Worm (Caenorhabditis elegans) whole organism, mixed stage, embryonic: ENCODE measurements around the gene clc-3.

Source experiments
- M03D4.4 ChIP-seq: sonication (generic microtip); optimal IDR thresholded peaks from 2 replicates; lab custom pipeline; 2017; ENCODE audit warnings: mild to moderate bottlenecking, missing genetic modification characterization, missing compliant biosample characterization
- bed-3 ChIP-seq: fragments of 200-800 bp; sonication (Bioruptor generic); optimal IDR thresholded peaks from 3 replicates; lab custom pipeline; 2018; ENCODE audit warnings: mild to moderate bottlenecking, missing genetic modification characterization, moderate library complexity, missing compliant biosample characterization
- blmp-1 ChIP-seq: fragments of 150-350 bp; optimal IDR thresholded peaks from 2 replicates; lab custom pipeline; 2014; ENCODE audit warnings: missing biosample characterization, missing genetic modification characterization
- ceh-39 ChIP-seq: fragments of 150-350 bp; optimal IDR thresholded peaks from 2 replicates; lab custom pipeline; 2014; ENCODE audit warnings: missing biosample characterization, missing genetic modification characterization
- ceh-43 ChIP-seq: fragments of 200-800 bp; sonication (Bioruptor generic); optimal IDR thresholded peaks from 2 replicates; lab custom pipeline; 2018; ENCODE audit warnings: mild to moderate bottlenecking, missing genetic modification characterization, moderate library complexity, missing compliant biosample characterization
- ceh-83 ChIP-seq: fragments of 200-800 bp; sonication (Bioruptor generic); optimal IDR thresholded peaks from 2 replicates; lab custom pipeline; 2018; ENCODE audit warnings: mild to moderate bottlenecking, missing genetic modification characterization, missing compliant biosample characterization
- ces-1 ChIP-seq: fragments of 150-350 bp; optimal IDR thresholded peaks from 2 replicates; lab custom pipeline; 2014; ENCODE audit warnings: missing biosample characterization, missing genetic modification reagents, missing genetic modification characterization
- cnd-1 ChIP-seq: fragments of 200-800 bp; sonication (Bioruptor generic); optimal IDR thresholded peaks from 2 replicates; lab custom pipeline; 2018; ENCODE audit warnings: mild to moderate bottlenecking, missing genetic modification characterization, missing compliant biosample characterization
- drap-1 ChIP-seq: fragments of 200-800 bp; sonication (Bioruptor generic); optimal IDR thresholded peaks from 3 replicates; lab custom pipeline; 2018; ENCODE audit warnings: mild to moderate bottlenecking, missing genetic modification characterization, missing compliant biosample characterization
- elt-1 ChIP-seq: sonication (generic microtip); optimal IDR thresholded peaks from 2 replicates; lab custom pipeline; 2017; ENCODE audit warnings: missing genetic modification characterization, mild to moderate bottlenecking, missing compliant biosample characterization, antibody characterized with exemption, moderate library complexity, borderline replicate concordance; ENCODE audit not compliant: insufficient read depth
- elt-3 ChIP-seq: fragments of 150-350 bp; optimal IDR thresholded peaks from 2 replicates; lab custom pipeline; 2014; ENCODE audit warnings: missing biosample characterization, missing genetic modification characterization
- flh-1 ChIP-seq: fragments of 200-800 bp; sonication (Bioruptor generic); optimal IDR thresholded peaks from 2 replicates; lab custom pipeline; 2018; ENCODE audit warnings: mild to moderate bottlenecking, missing genetic modification characterization, moderate library complexity, missing compliant biosample characterization
- ham-2 ChIP-seq: fragments of 200-800 bp; sonication (Bioruptor generic); optimal IDR thresholded peaks from 2 replicates; lab custom pipeline; 2018; ENCODE audit warnings: mild to moderate bottlenecking, missing genetic modification characterization, missing compliant biosample characterization
- hlh-1 ChIP-seq: fragments of 150-350 bp; optimal IDR thresholded peaks from 2 replicates; lab custom pipeline; 2014; ENCODE audit warnings: missing biosample characterization, missing genetic modification reagents, missing genetic modification characterization
- lin-13 ChIP-seq: fragments of 150-350 bp; optimal IDR thresholded peaks from 2 replicates; lab custom pipeline; 2014; ENCODE audit warnings: missing biosample characterization, missing genetic modification characterization
- lin-32 ChIP-seq: fragments of 200-800 bp; sonication (Bioruptor generic); optimal IDR thresholded peaks from 2 replicates; lab custom pipeline; 2018; ENCODE audit warnings: mild to moderate bottlenecking, missing genetic modification characterization, missing compliant biosample characterization
- lsy-2 ChIP-seq: fragments of 150-350 bp; optimal IDR thresholded peaks from 2 replicates; lab custom pipeline; 2014; ENCODE audit warnings: missing biosample characterization, missing genetic modification characterization
- mab-5 ChIP-seq: fragments of 150-350 bp; optimal IDR thresholded peaks from 2 replicates; lab custom pipeline; 2014; ENCODE audit warnings: missing biosample characterization, missing genetic modification characterization
- mep-1 ChIP-seq: fragments of 150-350 bp; optimal IDR thresholded peaks from 2 replicates; lab custom pipeline; 2017; ENCODE audit warnings: missing biosample characterization, missing genetic modification reagents, missing genetic modification characterization, inconsistent platforms
- mls-2 ChIP-seq: sonication (generic microtip); optimal IDR thresholded peaks from 2 replicates; lab custom pipeline; 2016; ENCODE audit warnings: mild to moderate bottlenecking, missing genetic modification characterization, moderate library complexity, missing compliant biosample characterization
- nhr-12 ChIP-seq: fragments of 150-350 bp; optimal IDR thresholded peaks from 2 replicates; lab custom pipeline; 2014; ENCODE audit warnings: missing biosample characterization, missing genetic modification characterization
- nhr-2 ChIP-seq: fragments of 150-350 bp; optimal IDR thresholded peaks from 2 replicates; lab custom pipeline; 2014; ENCODE audit warnings: missing biosample characterization, missing genetic modification characterization
- nhr-237 ChIP-seq: fragments of 150-350 bp; optimal IDR thresholded peaks from 2 replicates; lab custom pipeline; 2014; ENCODE audit warnings: missing biosample characterization, missing genetic modification characterization
- nhr-28 ChIP-seq: fragments of 150-350 bp; optimal IDR thresholded peaks from 2 replicates; lab custom pipeline; 2014; ENCODE audit warnings: missing biosample characterization, missing genetic modification characterization
- nhr-76 ChIP-seq: sonication (generic microtip); optimal IDR thresholded peaks from 2 replicates; lab custom pipeline; 2017; ENCODE audit warnings: missing biosample characterization, missing genetic modification characterization
- pha-4 ChIP-seq: fragments of 150-350 bp; optimal IDR thresholded peaks from 2 replicates; lab custom pipeline; 2018; ENCODE audit warnings: missing biosample characterization, missing genetic modification reagents, missing genetic modification characterization
- sem-2 ChIP-seq: fragments of 200-800 bp; sonication (Bioruptor generic); optimal IDR thresholded peaks from 2 replicates; lab custom pipeline; 2018; ENCODE audit warnings: mild to moderate bottlenecking, missing genetic modification characterization, missing compliant biosample characterization
- snpc-4 ChIP-seq: fragments of 150-350 bp; optimal IDR thresholded peaks from 2 replicates; lab custom pipeline; 2014; ENCODE audit warnings: missing biosample characterization, missing genetic modification characterization
- sptf-1 ChIP-seq: sonication (generic microtip); optimal IDR thresholded peaks from 2 replicates; lab custom pipeline; 2017; ENCODE audit warnings: mild to moderate bottlenecking, missing genetic modification characterization, moderate library complexity, missing compliant biosample characterization
- tbx-8 ChIP-seq: fragments of 200-800 bp; sonication (Bioruptor generic); optimal IDR thresholded peaks from 2 replicates; lab custom pipeline; 2018; ENCODE audit warnings: mild to moderate bottlenecking, missing genetic modification characterization, moderate library complexity, missing compliant biosample characterization
- unc-120 ChIP-seq: sonication (generic microtip); optimal IDR thresholded peaks from 2 replicates; lab custom pipeline; 2017; ENCODE audit warnings: missing genetic modification characterization, missing compliant biosample characterization; ENCODE audit not compliant: poor library complexity, severe bottlenecking
- unc-39 ChIP-seq: fragments of 150-350 bp; optimal IDR thresholded peaks from 2 replicates; lab custom pipeline; 2014; ENCODE audit warnings: missing biosample characterization, missing genetic modification characterization
- unc-62 ChIP-seq: fragments of 150-350 bp; optimal IDR thresholded peaks from 2 replicates; lab custom pipeline; 2014; ENCODE audit warnings: missing biosample characterization, missing genetic modification reagents, missing genetic modification characterization
- zip-8 ChIP-seq: fragments of 150-350 bp; optimal IDR thresholded peaks from 2 replicates; lab custom pipeline; 2014; ENCODE audit warnings: missing biosample characterization, missing genetic modification characterization
- ztf-11 ChIP-seq: fragments of 150-350 bp; optimal IDR thresholded peaks from 2 replicates; lab custom pipeline; 2014; ENCODE audit warnings: missing biosample characterization, missing genetic modification characterization

clc-3 gene

ce11 chrX:3347904-3348441 lies 26.6 kb downstream of the clc-3 start, which contains the start of gene ZK816.3:
Gene ZK816.3 (plus strand): TSS chrX:3348391.
- TF ChIP-seq nhr-2 (tag; lab: Kevin White, UChicago) (no peak), ztf-11 (tag; lab: Kevin White, UChicago) (no peak), unc-120 (tag; lab: Kevin White, UChicago) (peak; percentile 47), ceh-83 (GFP tag; lab: Kevin White, UChicago) (peak; percentile 78), tbx-8 (peak; percentile 38), pha-4 (no peak), ces-1 (GFP tag; lab: Kevin White, UChicago) (no peak), unc-62 (no peak), snpc-4 (tag; lab: Kevin White, UChicago) (no peak), mep-1 (tag; lab: Kevin White, UChicago) (no peak), hlh-1 (peak; percentile 11), mab-5 (tag; lab: Kevin White, UChicago) (no peak), nhr-28 (tag; lab: Kevin White, UChicago) (no peak), ceh-43 (GFP tag; lab: Kevin White, UChicago) (peak; percentile 45), elt-1 (tag; lab: Kevin White, UChicago) (no peak), zip-8 (tag; lab: Kevin White, UChicago) (no peak), nhr-237 (tag; lab: Kevin White, UChicago) (no peak), lin-32 (GFP tag; lab: Kevin White, UChicago) (peak; percentile 42), nhr-76 (tag; lab: Kevin White, UChicago) (no peak), unc-39 (no peak), ham-2 (GFP tag; lab: Kevin White, UChicago) (peak; percentile 24), lsy-2 (no peak), lin-13 (peak; percentile 35), flh-1 (GFP tag; lab: Kevin White, UChicago) (peak; percentile 24), ceh-39 (no peak), sem-2 (GFP tag; lab: Kevin White, UChicago) (peak; percentile 72), mls-2 (tag; lab: Kevin White, UChicago) (peak; percentile 82), drap-1 (peak; percentile 78), blmp-1 (tag; lab: Kevin White, UChicago) (no peak), M03D4.4 (peak; percentile 85), sptf-1 (peak; percentile 79), cnd-1 (tag; lab: Kevin White, UChicago) (peak; percentile 82), nhr-12 (tag; lab: Kevin White, UChicago) (no peak), bed-3 (GFP tag; lab: Kevin White, UChicago) (peak; percentile 51), elt-3 (tag; lab: Kevin White, UChicago) (no peak)

- no peak for TF ChIP-seq zip-8 (tag; lab: Kevin White, UChicago)
- TF ChIP-seq nhr-237 (tag; lab: Kevin White, UChicago): no peak
- TF ChIP-seq nhr-2 (tag; lab: Kevin White, UChicago): no peak
- TF ChIP-seq lsy-2: no peak
- peak; percentile 92 for TF ChIP-seq elt-1 (tag; lab: Kevin White, UChicago)
- TF ChIP-seq nhr-76 (tag; lab: Kevin White, UChicago): no peak
- no peak for TF ChIP-seq flh-1 (GFP tag; lab: Kevin White, UChicago)
- no peak for TF ChIP-seq blmp-1 (tag; lab: Kevin White, UChicago)
- TF ChIP-seq sem-2 (GFP tag; lab: Kevin White, UChicago): no peak
- no peak for TF ChIP-seq tbx-8
- TF ChIP-seq cnd-1 (tag; lab: Kevin White, UChicago): no peak
- TF ChIP-seq ham-2 (GFP tag; lab: Kevin White, UChicago): no peak
- TF ChIP-seq ces-1 (GFP tag; lab: Kevin White, UChicago): no peak
- no peak for TF ChIP-seq bed-3 (GFP tag; lab: Kevin White, UChicago)
- no peak for TF ChIP-seq elt-3 (tag; lab: Kevin White, UChicago)
- TF ChIP-seq M03D4.4: peak; percentile 0
- TF ChIP-seq ceh-43 (GFP tag; lab: Kevin White, UChicago): no peak
- TF ChIP-seq lin-13: no peak
- TF ChIP-seq ceh-83 (GFP tag; lab: Kevin White, UChicago): no peak
- no peak for TF ChIP-seq ztf-11 (tag; lab: Kevin White, UChicago)
- TF ChIP-seq unc-62: no peak
- TF ChIP-seq lin-32 (GFP tag; lab: Kevin White, UChicago): no peak
- TF ChIP-seq unc-120 (tag; lab: Kevin White, UChicago): peak; percentile 18
- TF ChIP-seq sptf-1: peak; percentile 41
- no peak for TF ChIP-seq nhr-28 (tag; lab: Kevin White, UChicago)
- TF ChIP-seq drap-1: no peak
- TF ChIP-seq hlh-1: no peak
- TF ChIP-seq snpc-4 (tag; lab: Kevin White, UChicago): no peak
- TF ChIP-seq mls-2 (tag; lab: Kevin White, UChicago): no peak
Measured at ce11 chrX:3343620-3344197, 30.8 kb downstream of the clc-3 start.
